Fruit fly (Drosophila melanogaster): ENCODE measurements around the gene hyx.

DNA sequence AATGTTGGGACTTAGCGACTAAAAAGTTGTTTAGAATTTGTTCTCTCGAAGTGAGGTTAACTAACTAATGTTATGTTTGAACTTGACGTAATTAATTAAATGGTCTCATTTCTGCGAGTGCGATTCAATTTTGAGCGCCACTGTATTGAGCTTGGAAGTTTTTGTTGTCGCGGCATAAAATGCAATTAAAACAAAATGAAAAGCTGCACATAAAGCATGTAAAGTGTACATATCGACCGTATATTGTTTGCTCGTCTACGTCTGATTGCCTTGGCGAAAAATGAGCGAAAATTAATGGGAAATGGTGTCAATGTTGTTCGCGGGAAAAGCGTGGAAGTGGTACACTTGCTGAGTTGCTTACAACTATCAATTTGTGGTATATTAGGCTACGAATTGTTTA lies 21.7 kb upstream of the hyx start:
- no peak for TF ChIP-seq CG8478 (optimal IDR thresholded peaks at IDR 0.05)
- TF ChIP-seq usp (GFP tag; optimal IDR thresholded peaks at IDR 0.05) = no peak
- TF ChIP-seq psq (optimal IDR thresholded peaks at IDR 0.05) = no peak
